Fruit fly (Drosophila melanogaster) whole organism, embryonic: ENCODE measurements around the gene CG2129.
A peak's percentile ranks its signal among the peaks of the same experiment; 100 is the strongest.

Experiments used
- Abd-B ChIP-seq: fragments of 200-800 bp; sonication (Bioruptor generic); optimal IDR thresholded peaks from 2 replicates; lab custom pipeline; 2018; ENCODE audit warnings: missing biosample characterization, mild to moderate bottlenecking, missing genetic modification characterization, moderate library complexity
- CG13894 ChIP-seq: fragments of 200-800 bp; sonication (Bioruptor generic); optimal IDR thresholded peaks from 3 replicates; lab custom pipeline; 2018; ENCODE audit warnings: missing biosample characterization, mild to moderate bottlenecking, missing genetic modification characterization, moderate library complexity
- CG16779 ChIP-seq: fragments of 200-800 bp; sonication (Bioruptor generic); IDR thresholded peaks from 2 replicates; pipeline ENCODE4 v1.3.6; 2022; ENCODE audit warnings: missing biosample characterization, missing genetic modification characterization
- CG17802 ChIP-seq: fragments of 200-800 bp; sonication (Bioruptor generic); optimal IDR thresholded peaks from 2 replicates; lab custom pipeline; 2018; ENCODE audit warnings: missing biosample characterization, mild to moderate bottlenecking, missing genetic modification characterization, moderate library complexity
- CG2116 ChIP-seq: fragments of 200-800 bp; sonication (Bioruptor generic); optimal IDR thresholded peaks from 3 replicates; lab custom pipeline; 2018; ENCODE audit warnings: missing biosample characterization, mild to moderate bottlenecking, missing genetic modification characterization
- CG2120 ChIP-seq: fragments of 200-800 bp; sonication (Bioruptor generic); optimal IDR thresholded peaks from 3 replicates; lab custom pipeline; 2016; ENCODE audit warnings: missing biosample characterization, missing genetic modification characterization
- CG2129 ChIP-seq: fragments of 200-800 bp; sonication (Bioruptor generic); IDR thresholded peaks from 2 replicates; pipeline ENCODE4 v1.3.6; 2022; ENCODE audit warnings: missing biosample characterization, missing genetic modification characterization; ENCODE audit not compliant: partially characterized antibody
- CG34422 ChIP-seq: fragments of 200-800 bp; sonication (Bioruptor generic); IDR thresholded peaks from 3 replicates; pipeline ENCODE4 v1.3.6; 2022; ENCODE audit warnings: missing biosample characterization, missing genetic modification characterization
- CG6791 ChIP-seq: fragments of 200-800 bp; sonication (Bioruptor generic); IDR thresholded peaks from 3 replicates; pipeline ENCODE4 v1.3.6; 2022; ENCODE audit warnings: missing biosample characterization, missing genetic modification characterization; ENCODE audit not compliant: partially characterized antibody
- CG6813 ChIP-seq: fragments of 200-800 bp; sonication (Bioruptor generic); optimal IDR thresholded peaks from 2 replicates; lab custom pipeline; 2017; ENCODE audit warnings: missing biosample characterization, missing genetic modification characterization, mild to moderate bottlenecking, moderate library complexity, missing genetic modification reagents
- CG7271 ChIP-seq: fragments of 200-800 bp; sonication (Bioruptor generic); optimal IDR thresholded peaks from 2 replicates; lab custom pipeline; 2018; ENCODE audit warnings: missing biosample characterization, mild to moderate bottlenecking, missing genetic modification characterization, moderate library complexity
- CG8089 ChIP-seq: fragments of 200-800 bp; sonication (Bioruptor generic); optimal IDR thresholded peaks from 3 replicates; lab custom pipeline; 2016; ENCODE audit warnings: missing biosample characterization, missing genetic modification characterization
- CG8924 ChIP-seq: fragments of 200-800 bp; optimal IDR thresholded peaks from 3 replicates; lab custom pipeline; 2019; ENCODE audit warnings: missing biosample characterization, mild to moderate bottlenecking, missing genetic modification characterization, moderate library complexity
- D ChIP-seq, 2 experiments: fragments of 200-800 bp in 1 of 2; fragments of >200 bp in 1 of 2; sonication (Bioruptor generic) in 1 of 2; optimal IDR thresholded peaks; 2 replicates in 1 of 2; 3 replicates in 1 of 2; lab custom pipeline; 2017; ENCODE audit warnings: mild to moderate bottlenecking in 1 of 2, missing biosample characterization in 1 of 2, missing genetic modification characterization in 1 of 2, missing genetic modification reagents in 1 of 2
- D19A ChIP-seq: fragments of 200-800 bp; optimal IDR thresholded peaks from 3 replicates; lab custom pipeline; 2019; ENCODE audit warnings: missing biosample characterization, mild to moderate bottlenecking, missing genetic modification characterization, moderate library complexity
- D19B ChIP-seq: fragments of 200-800 bp; sonication (Bioruptor generic); optimal IDR thresholded peaks from 2 replicates; lab custom pipeline; 2017; ENCODE audit warnings: missing biosample characterization, mild to moderate bottlenecking, missing genetic modification characterization
- Dbx ChIP-seq: fragments of 200-800 bp; sonication (Bioruptor generic); IDR thresholded peaks from 3 replicates; pipeline ENCODE4 v1.3.6; 2022; ENCODE audit warnings: missing biosample characterization, missing genetic modification characterization
- Dfd ChIP-seq, 2 experiments: fragments of >200 bp; optimal IDR thresholded peaks; 2 replicates each; lab custom pipeline; 2017; ENCODE audit warnings: missing biosample characterization in 2 of 2, missing genetic modification characterization in 2 of 2
- Doc3 ChIP-seq: fragments of 200-800 bp; sonication (Bioruptor generic); IDR thresholded peaks from 3 replicates; pipeline ENCODE4 v1.3.6; 2022; ENCODE audit warnings: missing biosample characterization, missing genetic modification characterization; ENCODE audit not compliant: partially characterized antibody
- E2f2 ChIP-seq: fragments of 200-800 bp; sonication (Bioruptor generic); IDR thresholded peaks from 2 replicates; pipeline ENCODE4 v1.3.6; 2022; ENCODE audit warnings: missing biosample characterization, missing genetic modification characterization
- Fer3 ChIP-seq: fragments of 200-800 bp; sonication (Bioruptor generic); optimal IDR thresholded peaks from 2 replicates; lab custom pipeline; 2018; ENCODE audit warnings: missing biosample characterization, mild to moderate bottlenecking, missing genetic modification characterization, moderate library complexity
- GATAe ChIP-seq: fragments of 200-800 bp; sonication (Bioruptor generic); conservative IDR thresholded peaks from 2 replicates; pipeline ENCODE4 v1.3.6; 2022; ENCODE audit warnings: missing biosample characterization, missing genetic modification characterization
- HmgZ ChIP-seq: fragments of 200-800 bp; sonication (Bioruptor generic); optimal IDR thresholded peaks from 2 replicates; lab custom pipeline; 2018; ENCODE audit warnings: missing biosample characterization, mild to moderate bottlenecking, missing genetic modification characterization
- MBD-R2 ChIP-seq: fragments of 200-800 bp; sonication (Bioruptor generic); IDR thresholded peaks from 2 replicates; pipeline ENCODE4 v1.3.6; 2022; ENCODE audit warnings: missing biosample characterization, missing genetic modification characterization
- Mrtf ChIP-seq: fragments of 200-800 bp; sonication (Bioruptor generic); IDR thresholded peaks from 3 replicates; pipeline ENCODE4 v1.3.6; 2022; ENCODE audit warnings: missing biosample characterization, missing genetic modification characterization
- Spps ChIP-seq: fragments of 200-800 bp; sonication (Bioruptor generic); optimal IDR thresholded peaks from 2 replicates; lab custom pipeline; 2018; ENCODE audit warnings: missing biosample characterization, mild to moderate bottlenecking, missing genetic modification characterization
- YL-1 ChIP-seq: fragments of 200-800 bp; sonication (Bioruptor generic); optimal IDR thresholded peaks from 3 replicates; lab custom pipeline; 2017; ENCODE audit warnings: missing biosample characterization, mild to moderate bottlenecking, missing genetic modification characterization
- bbx ChIP-seq: fragments of 200-800 bp; sonication (Bioruptor generic); IDR thresholded peaks from 2 replicates; pipeline ENCODE4 v1.3.6; 2022; ENCODE audit warnings: missing biosample characterization, missing genetic modification characterization; ENCODE audit not compliant: partially characterized antibody
- btn ChIP-seq: fragments of 200-800 bp; sonication (Bioruptor generic); optimal IDR thresholded peaks from 2 replicates; lab custom pipeline; 2016; ENCODE audit warnings: missing biosample characterization, missing genetic modification characterization
- crol ChIP-seq: fragments of 200-800 bp; sonication (Bioruptor generic); IDR thresholded peaks from 2 replicates; pipeline ENCODE4 v1.3.6; 2022; ENCODE audit warnings: missing biosample characterization, missing genetic modification characterization
- da ChIP-seq: fragments of 200-800 bp; sonication (Bioruptor generic); optimal IDR thresholded peaks from 2 replicates; lab custom pipeline; 2016; ENCODE audit warnings: missing biosample characterization, missing genetic modification characterization
- dmrt11E ChIP-seq: fragments of 200-800 bp; sonication (Bioruptor generic); optimal IDR thresholded peaks from 3 replicates; lab custom pipeline; 2018; ENCODE audit warnings: missing biosample characterization, mild to moderate bottlenecking, missing genetic modification characterization, moderate library complexity
- fru ChIP-seq: fragments of >200 bp; optimal IDR thresholded peaks from 2 replicates; lab custom pipeline; 2017
- ind ChIP-seq: fragments of 200-800 bp; sonication (Bioruptor generic); optimal IDR thresholded peaks from 3 replicates; lab custom pipeline; 2016; ENCODE audit warnings: missing biosample characterization, missing genetic modification characterization
- mam ChIP-seq: fragments of 200-800 bp; sonication (Bioruptor generic); optimal IDR thresholded peaks from 3 replicates; lab custom pipeline; 2016; ENCODE audit warnings: missing biosample characterization, missing genetic modification characterization
- mirr ChIP-seq: fragments of 200-800 bp; sonication (Bioruptor generic); optimal IDR thresholded peaks from 3 replicates; lab custom pipeline; 2018; ENCODE audit warnings: missing biosample characterization, mild to moderate bottlenecking, missing genetic modification characterization
- mld ChIP-seq: fragments of 200-800 bp; sonication (Bioruptor generic); IDR thresholded peaks from 3 replicates; pipeline ENCODE4 v1.3.6; 2022; ENCODE audit warnings: missing biosample characterization, missing genetic modification characterization; ENCODE audit not compliant: partially characterized antibody
- nerfin-2 ChIP-seq: fragments of 200-800 bp; sonication (Bioruptor generic); IDR thresholded peaks from 2 replicates; pipeline ENCODE4 v1.3.6; 2022; ENCODE audit warnings: missing biosample characterization, missing genetic modification characterization; ENCODE audit not compliant: partially characterized antibody
- pfk ChIP-seq: fragments of 200-800 bp; sonication (Bioruptor generic); optimal IDR thresholded peaks from 2 replicates; lab custom pipeline; 2018; ENCODE audit warnings: missing biosample characterization, mild to moderate bottlenecking, missing genetic modification characterization, moderate library complexity
- prd ChIP-seq, 3 experiments: fragments of >200 bp in 2 of 3; fragments of 200-800 bp in 1 of 3; sonication (Bioruptor generic) in 1 of 3; optimal IDR thresholded peaks in 2 of 3; IDR thresholded peaks in 1 of 3; 2 replicates in 2 of 3; 3 replicates in 1 of 3; pipeline versions ENCODE4 v1.3.6 to Lab custom; 2017 to 2022; ENCODE audit warnings: missing biosample characterization in 1 of 3, missing genetic modification characterization in 1 of 3
- pzg ChIP-seq: fragments of 200-800 bp; sonication (Bioruptor generic); optimal IDR thresholded peaks from 3 replicates; lab custom pipeline; 2018; ENCODE audit warnings: missing biosample characterization, mild to moderate bottlenecking, missing genetic modification characterization, moderate library complexity
- run ChIP-seq: fragments of 200-800 bp; sonication (Bioruptor generic); optimal IDR thresholded peaks from 3 replicates; lab custom pipeline; 2018; ENCODE audit warnings: missing biosample characterization, mild to moderate bottlenecking, missing genetic modification characterization
- so ChIP-seq: fragments of 200-800 bp; sonication (Bioruptor generic); IDR thresholded peaks from 3 replicates; pipeline ENCODE4 v1.3.6; 2022; ENCODE audit warnings: missing biosample characterization, missing genetic modification characterization
- tin ChIP-seq: fragments of 200-800 bp; sonication (Bioruptor generic); optimal IDR thresholded peaks from 3 replicates; lab custom pipeline; 2016; ENCODE audit warnings: missing biosample characterization, missing genetic modification characterization
- tx ChIP-seq: fragments of 200-800 bp; sonication (Bioruptor generic); optimal IDR thresholded peaks from 2 replicates; lab custom pipeline; 2016; ENCODE audit warnings: missing biosample characterization, missing genetic modification characterization
- unpg ChIP-seq: fragments of 200-800 bp; sonication (Bioruptor generic); optimal IDR thresholded peaks from 3 replicates; lab custom pipeline; 2018; ENCODE audit warnings: missing biosample characterization, mild to moderate bottlenecking, missing genetic modification characterization, moderate library complexity
- z ChIP-seq: fragments of 200-800 bp; sonication (Bioruptor generic); IDR thresholded peaks from 3 replicates; pipeline ENCODE4 v1.3.6; 2022; ENCODE audit warnings: missing biosample characterization, missing genetic modification characterization

The CG2129 gene

dm6 chrX:8113386-8114279, 32.0 kb upstream of the CG2129 start (continued):
- no peak for TF ChIP-seq btn
- TF ChIP-seq Dfd (GFP tag; optimal IDR thresholded peaks at IDR 0.05; lab: Kevin White, UChicago), result no peak
- no peak for TF ChIP-seq Spps (tag; lab: Kevin White, UChicago)
- TF ChIP-seq unpg (GFP tag; lab: Kevin White, UChicago), result peak; percentile 75
- peak; percentile 11 for TF ChIP-seq D19A (tag; lab: Kevin White, UChicago)
- no peak for TF ChIP-seq da
- no peak for TF ChIP-seq bbx (GFP tag; lab: Robert Waterston, UW)
- no peak for TF ChIP-seq tin (GFP tag; lab: Kevin White, UChicago)
- no peak for TF ChIP-seq CG2129
- TF ChIP-seq E2f2 (GFP tag; lab: Robert Waterston, UW), result peak; percentile 17; the same call in 1 of the 2 replicates
- TF ChIP-seq CG8924 (tag; lab: Kevin White, UChicago), result peak; percentile 54
- peak; percentile 91 for TF ChIP-seq CG2120 (GFP tag; lab: Kevin White, UChicago)
- TF ChIP-seq HmgZ (tag; lab: Kevin White, UChicago), result peak; percentile 61
- TF ChIP-seq MBD-R2 (GFP tag; lab: Robert Waterston, UW), result peak; percentile 56; the same call in 1 of the 2 replicates
- TF ChIP-seq Fer3, result peak; percentile 82
- no peak for TF ChIP-seq dmrt11E (tag; lab: Kevin White, UChicago)
- no peak for TF ChIP-seq pfk (GFP tag; lab: Kevin White, UChicago)
- no peak for TF ChIP-seq mld (GFP tag; lab: Robert Waterston, UW)
- TF ChIP-seq Doc3 (GFP tag; lab: Robert Waterston, UW), result no peak
- peak; percentile 23 for TF ChIP-seq Abd-B
- no peak for TF ChIP-seq nerfin-2 (GFP tag; lab: Robert Waterston, UW)
- TF ChIP-seq ind (GFP tag; lab: Kevin White, UChicago), result peak; percentile 56
- TF ChIP-seq CG17802 (tag; lab: Kevin White, UChicago), result no peak
- peak; percentile 54 for TF ChIP-seq CG6813 (GFP tag; lab: Kevin White, UChicago)
- no peak for TF ChIP-seq YL-1
- no peak for TF ChIP-seq CG2116 (GFP tag; lab: Kevin White, UChicago)
- peak; percentile 56 for TF ChIP-seq CG13894
- peak; percentile 74 for TF ChIP-seq mam (GFP tag; lab: Kevin White, UChicago)
- TF ChIP-seq CG34422 (GFP tag; lab: Robert Waterston, UW), result no peak
- no peak for TF ChIP-seq prd (optimal IDR thresholded peaks at IDR 0.05; lab: Kevin White, UChicago)
- peak; percentile 47; the same call in 2 of the 3 replicates for TF ChIP-seq prd (GFP tag; IDR thresholded peaks at IDR 0.05; lab: Robert Waterston, UW)
- TF ChIP-seq D (optimal IDR thresholded peaks at IDR 0.05; lab: Kevin White, UChicago), result no peak
- TF ChIP-seq D (GFP tag; optimal IDR thresholded peaks at IDR 0.05; lab: Kevin White, UChicago), result no peak
- peak; percentile 20 for TF ChIP-seq D19B
- TF ChIP-seq CG6791 (GFP tag; lab: Robert Waterston, UW), result no peak
- no peak for TF ChIP-seq so
- peak; percentile 43 for TF ChIP-seq tx (GFP tag; lab: Kevin White, UChicago)
- no peak for TF ChIP-seq mirr
- no peak for TF ChIP-seq CG8089 (GFP tag; lab: Kevin White, UChicago)
- no peak for TF ChIP-seq pzg (GFP tag; lab: Kevin White, UChicago)
- peak; percentile 48; the same call in 1 of the 2 replicates for TF ChIP-seq GATAe (GFP tag; lab: Robert Waterston, UW)
- TF ChIP-seq CG16779, result 0 out of 2 replicates have a peak, but pooled peaks have one; percentile 32
- TF ChIP-seq z (GFP tag; lab: Robert Waterston, UW), result no peak
- peak; percentile 84 for TF ChIP-seq Dbx
- no peak for TF ChIP-seq CG7271 (tag; lab: Kevin White, UChicago)
- TF ChIP-seq fru (lab: Kevin White, UChicago), result no peak
- no peak for TF ChIP-seq run (tag; lab: Kevin White, UChicago)
- no peak for TF ChIP-seq crol (GFP tag; lab: Robert Waterston, UW)
- 0 out of 3 replicates have a peak, but pooled peaks have one; percentile 29 for TF ChIP-seq Mrtf (GFP tag; lab: Robert Waterston, UW)
